Fruit fly (Drosophila melanogaster): Measurements from ENCODE around the gene Acp95EF.
A peak's percentile ranks its signal among the peaks of the same experiment; 100 is the strongest.

The Acp95EF gene

dm6 chr3R:24230423-24231205 lies 1.8 kb downstream of the Acp95EF start, which contains the start of gene mask (continued):
- TF ChIP-seq Atf3 (GFP tag; optimal IDR thresholded peaks at IDR 0.05) (peak; percentile 73), Max (GFP tag; optimal IDR thresholded peaks at IDR 0.05) (peak; percentile 61), ci (GFP tag; IDR thresholded peaks at IDR 0.05) (peak; percentile 93), Eip74EF (GFP tag; optimal IDR thresholded peaks at IDR 0.05) (peak in 1 of 2 experiments; percentile 25), hkb (optimal IDR thresholded peaks at IDR 0.05) (no peak), hkb (GFP tag; IDR thresholded peaks at IDR 0.05) (peak; percentile 55; the same call in 1 of the 2 replicates), zen2 (GFP tag; IDR thresholded peaks at IDR 0.05; ENCODE audit: partially characterized antibody) (no peak), hth (optimal IDR thresholded peaks at IDR 0.05) (no peak), CG17829 (tag; optimal IDR thresholded peaks at IDR 0.05) (peak; percentile 17), Xrp1 (GFP tag; IDR thresholded peaks at IDR 0.05) (no peak), Hr3 (GFP tag; optimal IDR thresholded peaks at IDR 0.05) (peak; percentile 45), pfk (GFP tag; optimal IDR thresholded peaks at IDR 0.05) (peak; percentile 70), CG15696 (tag; optimal IDR thresholded peaks at IDR 0.05) (peak; percentile 15), pan (optimal IDR thresholded peaks at IDR 0.05) (no peak), pan (GFP tag; optimal IDR thresholded peaks at IDR 0.05 in 1 of 2, IDR thresholded peaks at IDR 0.05 in 1 of 2) (peak in 1 of 2 experiments; percentile 80), corto (GFP tag; optimal IDR thresholded peaks at IDR 0.05) (no peak), CG16813 (GFP tag; IDR thresholded peaks at IDR 0.05; ENCODE audit: partially characterized antibody) (no peak; the same call in 2 of the 3 replicates), tgo (GFP tag; IDR thresholded peaks at IDR 0.05) (peak; percentile 67), E2f2 (GFP tag; IDR thresholded peaks at IDR 0.05) (peak; percentile 61; the same call in 1 of the 2 replicates), CG34224 (GFP tag; IDR thresholded peaks at IDR 0.05; ENCODE audit: partially characterized antibody) (no peak), Vsx1 (GFP tag; optimal IDR thresholded peaks at IDR 0.05) (peak; percentile 78), CG8765 (GFP tag; IDR thresholded peaks at IDR 0.05) (no peak), CG33213 (GFP tag; optimal IDR thresholded peaks at IDR 0.05) (peak; percentile 84), rib (GFP tag; IDR thresholded peaks at IDR 0.05) (no peak; the same call in 1 of the 2 replicates), Pdp1 (GFP tag; optimal IDR thresholded peaks at IDR 0.05) (peak; percentile 65 to 83), CG6272 (GFP tag; IDR thresholded peaks at IDR 0.05) (peak; percentile 66), aop (GFP tag; IDR thresholded peaks at IDR 0.05) (no peak), crp (GFP tag; optimal IDR thresholded peaks at IDR 0.05) (peak in 1 of 2 experiments; percentile 47), Ets65A (GFP tag) (peak; percentile 97), ash1 (GFP tag; optimal IDR thresholded peaks at IDR 0.05) (peak; percentile 90), chn (GFP tag; optimal IDR thresholded peaks at IDR 0.05) (peak; percentile 65), emc (GFP tag; optimal IDR thresholded peaks at IDR 0.05) (peak; percentile 81), ranshi (GFP tag; IDR thresholded peaks at IDR 0.05) (peak; percentile 68), kah (GFP tag; optimal IDR thresholded peaks at IDR 0.05) (peak; percentile 67), nau (GFP tag; optimal IDR thresholded peaks at IDR 0.05) (peak; percentile 79), grn (GFP tag; optimal IDR thresholded peaks at IDR 0.05) (peak; percentile 69), CG9215 (GFP tag; IDR thresholded peaks at IDR 0.05) (0 out of 2 replicates have a peak, but pooled peaks have one; percentile 40), lab (GFP tag; optimal IDR thresholded peaks at IDR 0.05) (peak; percentile 87), YL-1 (GFP tag; optimal IDR thresholded peaks at IDR 0.05) (peak; percentile 76), dimm (GFP tag; IDR thresholded peaks at IDR 0.05) (0 out of 2 replicates have a peak, but pooled peaks have one; percentile 42), tio (GFP tag; optimal IDR thresholded peaks at IDR 0.05) (no peak), gcm2 (GFP tag; optimal IDR thresholded peaks at IDR 0.05) (peak; percentile 78), CG18262 (tag; optimal IDR thresholded peaks at IDR 0.05) (peak; percentile 58), CG16815 (GFP tag; optimal IDR thresholded peaks at IDR 0.05) (peak; percentile 43), tup (GFP tag; optimal IDR thresholded peaks at IDR 0.05) (peak; percentile 31), seq (GFP tag; IDR thresholded peaks at IDR 0.05) (peak; percentile 75), Antp (GFP tag; optimal IDR thresholded peaks at IDR 0.05) (peak; percentile 56), z (GFP tag; IDR thresholded peaks at IDR 0.05) (no peak), CG14667 (GFP tag; IDR thresholded peaks at IDR 0.05) (peak; percentile 67)

All from whole organism, embryonic.